In genomic region chrX:1086406-1086897, ce11 we compare ENCODE assay signal across 2 worm cellular contexts.
TF ChIP-seq lines count a peak whose summit lies in the region.

No protein-coding gene starts in this region.

TF ChIP-seq in whole organism, L1 larva, 84 proteins besides CTCF, POLR2A, EP300 and RAD21 (continued from another document):
- TF ChIP-seq C16A3.4 (tag; optimal IDR thresholded peaks at IDR 0.05; lab: Kevin White, UChicago) (no peak), skn-1 (tag; optimal IDR thresholded peaks at IDR 0.05; lab: Kevin White, UChicago) (peak; percentile 57), C34B4.2 (tag; optimal IDR thresholded peaks at IDR 0.05; lab: Kevin White, UChicago) (no peak), mep-1 (tag; optimal IDR thresholded peaks at IDR 0.05; lab: Kevin White, UChicago) (no peak), unc-86 (tag; optimal IDR thresholded peaks at IDR 0.05; lab: Kevin White, UChicago) (no peak), efl-1 (optimal IDR thresholded peaks at IDR 0.05; lab: Kevin White, UChicago) (no peak), efl-1 (GFP tag; optimal IDR thresholded peaks at IDR 0.05 in 1 of 2; lab: Kevin White, UChicago) (no peak), nhr-47 (tag; optimal IDR thresholded peaks at IDR 0.05; lab: Kevin White, UChicago) (no peak), rnt-1 (tag; optimal IDR thresholded peaks at IDR 0.05; lab: Kevin White, UChicago) (no peak), ceh-88 (GFP tag; IDR thresholded peaks at IDR 0.05; lab: Robert Waterston, UW) (no peak), lin-14 (GFP tag; optimal IDR thresholded peaks at IDR 0.05; lab: Kevin White, UChicago) (peak; percentile 22), lsy-2 (tag; optimal IDR thresholded peaks at IDR 0.05; lab: Kevin White, UChicago) (peak in 1 of 2 experiments; percentile 8), dsc-1 (tag; optimal IDR thresholded peaks at IDR 0.05; lab: Kevin White, UChicago) (peak; percentile 97), lin-15B (tag; optimal IDR thresholded peaks at IDR 0.05; lab: Kevin White, UChicago) (no peak), aha-1 (tag; optimal IDR thresholded peaks at IDR 0.05; lab: Kevin White, UChicago) (no peak)

TF ChIP-seq in whole organism, L2 larva, 48 proteins besides CTCF, POLR2A, EP300 and RAD21 (continued from another document):
- no peak for TF ChIP-seq peb-1 (tag; optimal IDR thresholded peaks at IDR 0.05; lab: Kevin White, UChicago)
- no peak for TF ChIP-seq lin-13 (GFP tag; optimal IDR thresholded peaks at IDR 0.05; lab: Kevin White, UChicago)
- TF ChIP-seq egl-27 (tag; optimal IDR thresholded peaks at IDR 0.05; lab: Kevin White, UChicago), result no peak
- no peak for TF ChIP-seq ama-1 (optimal IDR thresholded peaks at IDR 0.05; lab: Kevin White, UChicago)
- TF ChIP-seq mdl-1 (tag; optimal IDR thresholded peaks at IDR 0.05; lab: Kevin White, UChicago), result no peak
- TF ChIP-seq nhr-237 (tag; optimal IDR thresholded peaks at IDR 0.05; lab: Kevin White, UChicago), result no peak
- TF ChIP-seq sma-9 (GFP tag; optimal IDR thresholded peaks at IDR 0.05; lab: Kevin White, UChicago), result peak; percentile 6
- TF ChIP-seq sma-9 (tag; optimal IDR thresholded peaks at IDR 0.05; lab: Kevin White, UChicago), result no peak
- no peak for TF ChIP-seq C34F6.9 (tag; optimal IDR thresholded peaks at IDR 0.05; lab: Kevin White, UChicago)
- TF ChIP-seq lsy-2 (tag; optimal IDR thresholded peaks at IDR 0.05; lab: Kevin White, UChicago), result no peak
- no peak for TF ChIP-seq F13H6.1 (tag; optimal IDR thresholded peaks at IDR 0.05; lab: Kevin White, UChicago)
- no peak for TF ChIP-seq Y55F3AM.14 (GFP tag; optimal IDR thresholded peaks at IDR 0.05; lab: Kevin White, UChicago)
- no peak for TF ChIP-seq ceh-16 (tag; optimal IDR thresholded peaks at IDR 0.05; lab: Kevin White, UChicago)
- no peak for TF ChIP-seq elt-1 (tag; optimal IDR thresholded peaks at IDR 0.05; lab: Kevin White, UChicago)
- TF ChIP-seq lin-11 (tag; optimal IDR thresholded peaks at IDR 0.05; lab: Kevin White, UChicago), result no peak
- TF ChIP-seq snpc-4 (tag; optimal IDR thresholded peaks at IDR 0.05; lab: Kevin White, UChicago), result no peak
- TF ChIP-seq nhr-10 (tag; optimal IDR thresholded peaks at IDR 0.05; lab: Kevin White, UChicago), result no peak
- no peak for TF ChIP-seq nhr-21 (tag; optimal IDR thresholded peaks at IDR 0.05; lab: Kevin White, UChicago)
- TF ChIP-seq ztf-4 (tag; optimal IDR thresholded peaks at IDR 0.05; lab: Kevin White, UChicago), result no peak
